Worm (Caenorhabditis elegans) whole organism, early embryonic: Measurements from ENCODE around the gene C17E7.9.

Experiments
- aly-1 ChIP-seq: sonication (generic microtip); optimal IDR thresholded peaks from 2 replicates; lab custom pipeline; 2016; ENCODE audit warnings: missing genetic modification characterization, missing compliant biosample characterization
- ama-1 ChIP-seq: fragments of 150-350 bp; optimal IDR thresholded peaks from 2 replicates; lab custom pipeline; 2014
- flt-1 ChIP-seq: fragments of 200-800 bp; sonication (Bioruptor generic); IDR thresholded peaks from 2 replicates; pipeline ENCODE4 v1.3.6; 2022; ENCODE audit warnings: missing genetic modification characterization, missing compliant biosample characterization
- hmg-4 ChIP-seq: fragments of 200-800 bp; sonication (Bioruptor generic); optimal IDR thresholded peaks from 2 replicates; lab custom pipeline; 2018; ENCODE audit warnings: mild to moderate bottlenecking, missing genetic modification characterization, missing compliant biosample characterization
- hnd-1 ChIP-seq: sonication (generic microtip); optimal IDR thresholded peaks from 2 replicates; lab custom pipeline; 2016; ENCODE audit warnings: missing genetic modification characterization, missing compliant biosample characterization
- sea-1 ChIP-seq: fragments of 200-800 bp; sonication (Bioruptor generic); conservative IDR thresholded peaks from 2 replicates; pipeline ENCODE4 v1.3.6; 2022; ENCODE audit warnings: missing genetic modification characterization, missing compliant biosample characterization
- tbx-11 ChIP-seq: fragments of 200-800 bp; sonication (Bioruptor generic); IDR thresholded peaks from 2 replicates; pipeline ENCODE4 v1.3.6; 2022; ENCODE audit warnings: missing genetic modification characterization, missing compliant biosample characterization
- tra-4 ChIP-seq: sonication (generic microtip); optimal IDR thresholded peaks from 2 replicates; lab custom pipeline; 2017; ENCODE audit warnings: missing genetic modification characterization, missing compliant biosample characterization

ce11 chrV:3929099-3929498 is 38.4 kb upstream of the C17E7.9 start, which contains the start of gene srx-64:
- TF ChIP-seq tra-4 (tag; lab: Kevin White, UChicago) (no peak), sea-1 (GFP tag; lab: Robert Waterston, UW) (no peak), flt-1 (GFP tag; lab: Robert Waterston, UW) (no peak), aly-1 (tag; lab: Kevin White, UChicago) (no peak), hnd-1 (tag; lab: Kevin White, UChicago) (no peak), ama-1 (lab: Kevin White, UChicago) (no peak), hmg-4 (GFP tag; lab: Kevin White, UChicago) (no peak), tbx-11 (GFP tag; lab: Robert Waterston, UW) (no peak)
